Worm (Caenorhabditis elegans): ENCODE results near the gene C39D10.11.
A peak's percentile ranks its signal among the peaks of the same experiment; 100 is the strongest.

C39D10.11 gene

DNA sequence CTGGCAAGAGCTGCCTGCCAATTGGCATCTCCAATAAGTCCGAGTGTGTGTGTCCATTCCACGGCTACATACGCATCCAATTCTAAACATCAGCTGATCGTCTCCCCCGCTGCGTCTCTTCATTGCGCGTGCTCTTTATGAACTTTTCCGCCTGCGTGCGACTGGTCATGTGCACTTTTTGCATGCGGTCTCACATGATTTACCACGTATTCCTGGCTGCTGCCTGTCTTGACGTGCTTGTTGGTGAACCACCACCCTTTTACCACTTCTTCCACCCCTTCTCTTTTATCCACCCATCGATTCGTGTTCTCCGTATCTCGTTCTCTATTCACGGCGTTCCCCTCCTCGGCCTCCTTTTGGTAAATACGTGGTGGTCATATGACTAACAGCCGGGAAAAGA is 48.5 kb downstream of the C39D10.11 start (continued):
- TF ChIP-seq ztf-25 (GFP tag; IDR thresholded peaks at IDR 0.05): no peak
- TF ChIP-seq rec-8 (tag; optimal IDR thresholded peaks at IDR 0.05): no peak
- no peak for TF ChIP-seq hlh-12 (tag; optimal IDR thresholded peaks at IDR 0.05)
- TF ChIP-seq lag-1 (GFP tag; IDR thresholded peaks at IDR 0.05): no peak
- TF ChIP-seq nfya-2 (GFP tag; IDR thresholded peaks at IDR 0.05): no peak
- TF ChIP-seq ztf-6 (GFP tag; IDR thresholded peaks at IDR 0.05): peak; percentile 51; the same call in 1 of the 2 replicates
- TF ChIP-seq hmg-1.2 (GFP tag; IDR thresholded peaks at IDR 0.05): peak; percentile 95
- no peak for TF ChIP-seq attf-3 (GFP tag; conservative IDR thresholded peaks at IDR 0.05)
- TF ChIP-seq ccch-3 (GFP tag; optimal IDR thresholded peaks at IDR 0.05): no peak
- TF ChIP-seq hmg-20 (GFP tag; IDR thresholded peaks at IDR 0.05): no peak
- peak; percentile 48 for TF ChIP-seq nhr-90 (tag; optimal IDR thresholded peaks at IDR 0.05)
- TF ChIP-seq madf-8 (GFP tag; conservative IDR thresholded peaks at IDR 0.05): no peak
- TF ChIP-seq tbx-9 (tag; optimal IDR thresholded peaks at IDR 0.05; ENCODE audit: borderline replicate concordance): no peak
- TF ChIP-seq dpl-1 (GFP tag; optimal IDR thresholded peaks at IDR 0.05): no peak
- peak; percentile 72; the same call in 1 of the 2 replicates for TF ChIP-seq lin-26 (GFP tag; IDR thresholded peaks at IDR 0.05)
- 0 out of 2 replicates have a peak, but pooled peaks have one; percentile 60 for TF ChIP-seq bed-2 (GFP tag; IDR thresholded peaks at IDR 0.05)
- TF ChIP-seq egl-44 (GFP tag; IDR thresholded peaks at IDR 0.05): peak; percentile 84
- TF ChIP-seq hlh-26 (GFP tag; conservative IDR thresholded peaks at IDR 0.05): no peak
- no peak for TF ChIP-seq Y53F4B.3 (GFP tag; IDR thresholded peaks at IDR 0.05)
- TF ChIP-seq K12H6.12 (tag; optimal IDR thresholded peaks at IDR 0.05): peak; percentile 83
- no peak for TF ChIP-seq dpff-1 (tag; optimal IDR thresholded peaks at IDR 0.05)
- TF ChIP-seq madf-3 (GFP tag; IDR thresholded peaks at IDR 0.05): no peak
- no peak for TF ChIP-seq lsy-27 (tag; optimal IDR thresholded peaks at IDR 0.05; ENCODE audit: borderline replicate concordance, insufficient read depth)
- TF ChIP-seq C06A6.2 (GFP tag; conservative IDR thresholded peaks at IDR 0.05): peak; percentile 71; the same call in 1 of the 2 replicates
- TF ChIP-seq zfh-2 (GFP tag; conservative IDR thresholded peaks at IDR 0.05): peak; percentile 97
- TF ChIP-seq let-607 (tag; optimal IDR thresholded peaks at IDR 0.05): peak; percentile 71 to 73
- 0 out of 2 replicates have a peak, but pooled peaks have one; percentile 49 for TF ChIP-seq Y53G8AR.9 (GFP tag; conservative IDR thresholded peaks at IDR 0.05)
- peak; percentile 42 for TF ChIP-seq ztf-18 (tag; optimal IDR thresholded peaks at IDR 0.05)
- no peak for TF ChIP-seq madf-6 (GFP tag; IDR thresholded peaks at IDR 0.05)
- TF ChIP-seq efl-1 (GFP tag; optimal IDR thresholded peaks at IDR 0.05): no peak
- TF ChIP-seq nhr-80 (tag; optimal IDR thresholded peaks at IDR 0.05): peak; percentile 64
- no peak for TF ChIP-seq ceh-100 (GFP tag; IDR thresholded peaks at IDR 0.05)
- no peak for TF ChIP-seq xnd-1 (tag; optimal IDR thresholded peaks at IDR 0.05)
- no peak for TF ChIP-seq attf-6 (GFP tag; IDR thresholded peaks at IDR 0.05)
- TF ChIP-seq C17E4.6 (GFP tag; IDR thresholded peaks at IDR 0.05): no peak
- no peak for TF ChIP-seq B0035.1 (tag; optimal IDR thresholded peaks at IDR 0.05)
- no peak for TF ChIP-seq him-1 (tag; optimal IDR thresholded peaks at IDR 0.05)
- TF ChIP-seq mxl-1 (tag; optimal IDR thresholded peaks at IDR 0.05): no peak
- no peak for TF ChIP-seq cebp-2 (GFP tag; IDR thresholded peaks at IDR 0.05)
- no peak for TF ChIP-seq nhr-120 (GFP tag; IDR thresholded peaks at IDR 0.05)
- peak; percentile 91 for TF ChIP-seq chd-7 (tag; optimal IDR thresholded peaks at IDR 0.05)
- peak; percentile 91 for TF ChIP-seq nfyb-1 (GFP tag; IDR thresholded peaks at IDR 0.05)
- peak; percentile 89 for TF ChIP-seq atf-7 (tag; optimal IDR thresholded peaks at IDR 0.05)
- TF ChIP-seq repo-1 (tag; optimal IDR thresholded peaks at IDR 0.05): peak; percentile 45
- TF ChIP-seq athp-1 (tag; optimal IDR thresholded peaks at IDR 0.05): no peak
- TF ChIP-seq Y67H2A.10 (GFP tag; conservative IDR thresholded peaks at IDR 0.05): peak; percentile 74; the same call in 1 of the 2 replicates
- no peak for TF ChIP-seq sptf-2 (GFP tag; optimal IDR thresholded peaks at IDR 0.05)
- 0 out of 2 replicates have a peak, but pooled peaks have one; percentile 48 for TF ChIP-seq Y56A3A.18 (GFP tag; IDR thresholded peaks at IDR 0.05)
- no peak for TF ChIP-seq ama-1 (optimal IDR thresholded peaks at IDR 0.05)
- TF ChIP-seq ama-1 (GFP tag; optimal IDR thresholded peaks at IDR 0.05): no peak

Measured in whole organism, young adult.